Worm (Caenorhabditis elegans) whole organism, L4/young adult: ENCODE results near the gene vps-50.

Experiments used
- W03F9.2 ChIP-seq: fragments of 150-350 bp; optimal IDR thresholded peaks from 2 replicates; lab custom pipeline; 2014; ENCODE audit warnings: missing biosample characterization, missing genetic modification characterization
- dao-5 ChIP-seq: sonication (generic microtip); optimal IDR thresholded peaks from 2 replicates; lab custom pipeline; 2016; ENCODE audit warnings: missing genotype, missing genetic modification characterization, moderate library complexity, missing compliant biosample characterization

DNA sequence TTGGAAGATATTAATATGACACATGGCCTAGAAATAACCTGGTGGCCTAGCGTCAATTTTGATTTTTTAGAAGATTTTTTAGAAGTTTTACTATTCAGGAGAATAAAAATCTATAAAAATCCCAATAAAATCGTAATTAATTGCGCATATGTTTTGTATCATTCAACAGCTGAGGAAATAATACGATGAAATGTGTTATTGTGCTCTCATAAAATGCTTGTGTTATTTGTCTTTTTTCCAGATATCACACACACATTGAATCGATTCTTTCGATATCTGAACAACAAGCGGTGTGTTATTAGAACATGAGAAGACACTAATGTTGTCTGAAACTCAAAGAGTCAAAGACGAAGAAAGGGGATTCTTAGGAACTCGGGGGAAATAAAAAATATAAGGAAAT is 43.9 kb upstream of the vps-50 start:
- TF ChIP-seq W03F9.2 (tag; lab: Kevin White, UChicago), result no peak
- no peak for TF ChIP-seq dao-5 (tag; lab: Kevin White, UChicago)
